Worm (Caenorhabditis elegans) whole organism, L4 larva: Measurements from ENCODE around the gene sru-18.

ENCODE experiments used
- F44E2.7 ChIP-seq: fragments of 200-800 bp; sonication (Bioruptor generic); IDR thresholded peaks from 2 replicates; pipeline ENCODE4 v2.1.2; 2022; ENCODE audit warnings: missing genetic modification characterization, missing compliant biosample characterization
- Y48G9A.11 ChIP-seq: fragments of 200-800 bp; sonication (Bioruptor generic); IDR thresholded peaks from 2 replicates; pipeline ENCODE4 v1.3.6; 2022; ENCODE audit warnings: missing genetic modification reagents, missing genetic modification characterization, missing compliant biosample characterization
- Y75B8A.6 ChIP-seq: fragments of 200-800 bp; sonication (Bioruptor generic); IDR thresholded peaks from 2 replicates; pipeline ENCODE4 v1.3.6; 2022; ENCODE audit warnings: missing genetic modification reagents, missing genetic modification characterization, missing compliant biosample characterization
- ceh-44 ChIP-seq: fragments of 200-800 bp; sonication (Bioruptor generic); IDR thresholded peaks from 2 replicates; pipeline ENCODE4 v1.3.6; 2022; ENCODE audit warnings: missing genetic modification reagents, missing genetic modification characterization, missing compliant biosample characterization
- cey-2 ChIP-seq: sonication (generic microtip); optimal IDR thresholded peaks from 3 replicates; lab custom pipeline; 2017; ENCODE audit warnings: missing genetic modification characterization, mild to moderate bottlenecking, missing compliant biosample characterization, antibody characterized with exemption, borderline replicate concordance; ENCODE audit not compliant: insufficient read depth
- daf-8 ChIP-seq: fragments of 200-800 bp; sonication (Bioruptor generic); IDR thresholded peaks from 2 replicates; pipeline ENCODE4 v1.3.6; 2022; ENCODE audit warnings: missing genetic modification characterization, missing compliant biosample characterization
- dmd-9 ChIP-seq: fragments of 200-800 bp; sonication (Bioruptor generic); IDR thresholded peaks from 2 replicates; pipeline ENCODE4 v1.3.6; 2022; ENCODE audit warnings: missing genetic modification reagents, missing genetic modification characterization, missing compliant biosample characterization
- hlh-11 ChIP-seq: fragments of 200-800 bp; sonication (Bioruptor generic); optimal IDR thresholded peaks from 2 replicates; lab custom pipeline; 2018; ENCODE audit warnings: mild to moderate bottlenecking, missing genetic modification characterization, missing compliant biosample characterization
- nhr-102 ChIP-seq: sonication (generic microtip); optimal IDR thresholded peaks from 2 replicates; lab custom pipeline; 2016; ENCODE audit warnings: mild to moderate bottlenecking, missing genetic modification characterization, moderate library complexity, missing compliant biosample characterization
- nhr-11 ChIP-seq: fragments of 150-350 bp; optimal IDR thresholded peaks from 2 replicates; lab custom pipeline; 2014; ENCODE audit warnings: missing biosample characterization, missing genetic modification characterization
- nhr-111 ChIP-seq: fragments of 200-800 bp; sonication (Bioruptor generic); optimal IDR thresholded peaks from 2 replicates; lab custom pipeline; 2018; ENCODE audit warnings: mild to moderate bottlenecking, missing genetic modification characterization, missing compliant biosample characterization
- nhr-25 ChIP-seq: sonication (generic microtip); optimal IDR thresholded peaks from 2 replicates; lab custom pipeline; 2017; ENCODE audit warnings: missing genetic modification characterization, mild to moderate bottlenecking, missing compliant biosample characterization, antibody characterized with exemption, moderate library complexity, borderline replicate concordance; ENCODE audit not compliant: insufficient read depth
- nhr-42 ChIP-seq: fragments of 200-800 bp; sonication (Bioruptor generic); IDR thresholded peaks from 2 replicates; pipeline ENCODE4 v1.3.6; 2022; ENCODE audit warnings: missing genetic modification characterization, missing compliant biosample characterization
- nhr-76 ChIP-seq: fragments of 150-350 bp; optimal IDR thresholded peaks from 2 replicates; lab custom pipeline; 2014; ENCODE audit warnings: missing biosample characterization, missing genetic modification characterization
- nhr-77 ChIP-seq: fragments of 150-350 bp; optimal IDR thresholded peaks from 2 replicates; lab custom pipeline; 2014; ENCODE audit warnings: missing biosample characterization, missing genetic modification characterization
- pqm-1 ChIP-seq: sonication (generic microtip); optimal IDR thresholded peaks from 2 replicates; lab custom pipeline; 2017; ENCODE audit warnings: missing biosample characterization, missing genetic modification characterization
- skn-1 ChIP-seq: fragments of 150-350 bp; optimal IDR thresholded peaks from 2 replicates; lab custom pipeline; 2014; ENCODE audit warnings: missing biosample characterization, missing genetic modification characterization

The sru-18 gene

DNA sequence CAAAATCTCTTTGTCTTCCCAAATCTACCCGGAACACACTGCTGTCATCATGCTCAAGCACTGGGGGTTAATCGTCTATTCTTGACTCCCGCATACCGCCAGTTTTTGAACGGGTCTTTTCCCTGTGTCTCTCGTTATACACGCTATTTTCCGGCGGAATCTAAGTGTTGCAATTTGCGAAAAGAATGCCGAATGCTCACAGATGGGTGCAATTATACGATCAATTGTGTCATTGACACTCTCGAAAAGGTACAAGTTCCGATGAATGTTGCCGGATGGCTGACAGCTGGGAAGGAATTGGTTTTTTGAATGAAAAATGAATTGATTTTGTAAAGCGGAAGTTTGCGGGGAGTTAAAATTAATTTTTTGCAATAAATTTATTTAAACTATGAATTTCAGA lies 49.9 kb downstream of the sru-18 start:
- TF ChIP-seq skn-1 (tag; lab: Kevin White, UChicago) (no peak), F44E2.7 (GFP tag; lab: Robert Waterston, UW) (no peak), nhr-77 (tag; lab: Kevin White, UChicago) (no peak), Y48G9A.11 (no peak), nhr-111 (GFP tag; lab: Kevin White, UChicago) (no peak), nhr-102 (tag; lab: Kevin White, UChicago) (no peak), nhr-42 (GFP tag; lab: Robert Waterston, UW) (no peak), nhr-25 (tag; lab: Kevin White, UChicago) (no peak), nhr-11 (tag; lab: Kevin White, UChicago) (no peak), pqm-1 (tag; lab: Kevin White, UChicago) (no peak), hlh-11 (tag; lab: Kevin White, UChicago) (no peak), cey-2 (tag; lab: Kevin White, UChicago) (no peak), nhr-76 (tag; lab: Kevin White, UChicago) (no peak), Y75B8A.6 (no peak), daf-8 (GFP tag; lab: Robert Waterston, UW) (no peak), ceh-44 (GFP tag; lab: Robert Waterston, UW) (no peak), dmd-9 (no peak)
